Worm (Caenorhabditis elegans) whole organism, L2 larva: ENCODE results near the gene srj-18.

Experiments used
- C34F6.9 ChIP-seq: fragments of 150-350 bp; optimal IDR thresholded peaks from 2 replicates; lab custom pipeline; 2014; ENCODE audit warnings: missing biosample characterization, missing genetic modification characterization
- F13H6.1 ChIP-seq: sonication (generic microtip); optimal IDR thresholded peaks from 2 replicates; lab custom pipeline; 2016; ENCODE audit warnings: missing genetic modification characterization, missing compliant biosample characterization
- R02D3.7 ChIP-seq: fragments of 150-350 bp; optimal IDR thresholded peaks from 2 replicates; lab custom pipeline; 2014; ENCODE audit warnings: missing biosample characterization, missing genetic modification characterization
- Y55F3AM.14 ChIP-seq: fragments of 200-800 bp; sonication (Bioruptor generic); optimal IDR thresholded peaks from 2 replicates; lab custom pipeline; 2018; ENCODE audit warnings: mild to moderate bottlenecking, missing genetic modification characterization, missing compliant biosample characterization
- ZK546.5 ChIP-seq: sonication (generic microtip); optimal IDR thresholded peaks from 2 replicates; lab custom pipeline; 2017; ENCODE audit warnings: missing biosample characterization, missing genetic modification characterization
- alr-1 ChIP-seq: fragments of 150-350 bp; optimal IDR thresholded peaks from 2 replicates; lab custom pipeline; 2014; ENCODE audit warnings: missing biosample characterization, missing genetic modification characterization
- aly-2 ChIP-seq: fragments of 150-350 bp; optimal IDR thresholded peaks from 2 replicates; lab custom pipeline; 2014; ENCODE audit warnings: missing biosample characterization, missing genetic modification characterization
- blmp-1 ChIP-seq: sonication (generic microtip); optimal IDR thresholded peaks from 2 replicates; lab custom pipeline; 2017; ENCODE audit warnings: missing genetic modification characterization, mild to moderate bottlenecking, missing compliant biosample characterization, antibody characterized with exemption, moderate library complexity; ENCODE audit not compliant: insufficient read depth
- ceh-82 ChIP-seq: fragments of 150-350 bp; optimal IDR thresholded peaks from 2 replicates; lab custom pipeline; 2014; ENCODE audit warnings: missing biosample characterization, missing genetic modification characterization
- crh-2 ChIP-seq: sonication (generic microtip); optimal IDR thresholded peaks from 2 replicates; lab custom pipeline; 2017; ENCODE audit warnings: missing biosample characterization, missing genetic modification characterization
- dmd-4 ChIP-seq: sonication (generic microtip); optimal IDR thresholded peaks from 2 replicates; lab custom pipeline; 2017; ENCODE audit warnings: missing biosample characterization, missing genetic modification characterization
- egl-27 ChIP-seq: sonication (generic microtip); optimal IDR thresholded peaks from 3 replicates; lab custom pipeline; 2017; ENCODE audit warnings: missing biosample characterization, missing genetic modification reagents, missing genetic modification characterization
- elt-3 ChIP-seq: sonication (generic microtip); optimal IDR thresholded peaks from 2 replicates; lab custom pipeline; 2017; ENCODE audit warnings: missing biosample characterization, missing genetic modification characterization
- fos-1 ChIP-seq: fragments of 150-350 bp; optimal IDR thresholded peaks from 2 replicates; lab custom pipeline; 2014; ENCODE audit warnings: missing biosample characterization, missing genetic modification characterization
- gmeb-1 ChIP-seq: fragments of 150-350 bp; optimal IDR thresholded peaks from 2 replicates; lab custom pipeline; 2014; ENCODE audit warnings: missing biosample characterization, missing genetic modification characterization
- lin-11 ChIP-seq: fragments of 150-350 bp; sonication (generic microtip); optimal IDR thresholded peaks from 2 replicates; lab custom pipeline; 2014; ENCODE audit warnings: missing biosample characterization, missing genetic modification characterization, inconsistent platforms, mixed read lengths
- lin-13 ChIP-seq: fragments of 150-350 bp; optimal IDR thresholded peaks from 2 replicates; lab custom pipeline; 2014; ENCODE audit warnings: missing biosample characterization, missing genetic modification reagents, missing genetic modification characterization
- lin-39 ChIP-seq: fragments of 150-350 bp; optimal IDR thresholded peaks from 2 replicates; lab custom pipeline; 2014; ENCODE audit warnings: missing biosample characterization, missing genetic modification reagents, missing genetic modification characterization
- lsy-2 ChIP-seq, 2 experiments: fragments of 150-350 bp in 1 of 2; sonication (generic microtip) in 1 of 2; optimal IDR thresholded peaks; 2 replicates each; lab custom pipeline; 2014 to 2017; ENCODE audit warnings: missing biosample characterization in 2 of 2, missing genetic modification characterization in 2 of 2
- mab-5 ChIP-seq: fragments of 150-350 bp; optimal IDR thresholded peaks from 2 replicates; lab custom pipeline; 2014; ENCODE audit warnings: missing biosample characterization, missing genetic modification characterization
- mdl-1 ChIP-seq, 2 experiments: fragments of 150-350 bp in 1 of 2; sonication (generic microtip) in 1 of 2; optimal IDR thresholded peaks; 2 replicates each; lab custom pipeline; 2017; ENCODE audit warnings: missing biosample characterization in 2 of 2, missing genetic modification characterization in 2 of 2
- nhr-10 ChIP-seq: sonication (generic microtip); optimal IDR thresholded peaks from 2 replicates; lab custom pipeline; 2017; ENCODE audit warnings: missing biosample characterization, missing genetic modification characterization
- nhr-11 ChIP-seq: fragments of 150-350 bp; optimal IDR thresholded peaks from 2 replicates; lab custom pipeline; 2014; ENCODE audit warnings: missing biosample characterization, missing genetic modification characterization
- nhr-129 ChIP-seq: fragments of 150-350 bp; optimal IDR thresholded peaks from 2 replicates; lab custom pipeline; 2014; ENCODE audit warnings: missing biosample characterization, missing genetic modification characterization
- peb-1 ChIP-seq: fragments of 150-350 bp; optimal IDR thresholded peaks from 2 replicates; lab custom pipeline; 2014; ENCODE audit warnings: missing biosample characterization, missing genetic modification characterization
- sem-4 ChIP-seq: fragments of 150-350 bp; optimal IDR thresholded peaks from 2 replicates; lab custom pipeline; 2014; ENCODE audit warnings: missing biosample characterization, missing genetic modification reagents, missing genetic modification characterization
- skn-1 ChIP-seq: sonication (generic microtip); optimal IDR thresholded peaks from 2 replicates; lab custom pipeline; 2017; ENCODE audit warnings: missing biosample characterization, missing genetic modification characterization
- sma-9 ChIP-seq, 2 experiments: fragments of 150-350 bp in 1 of 2; sonication (generic microtip) in 1 of 2; optimal IDR thresholded peaks; 2 replicates each; lab custom pipeline; 2014 to 2016; ENCODE audit warnings: missing genetic modification characterization in 2 of 2, mild to moderate bottlenecking in 1 of 2, missing biosample characterization in 1 of 2, missing compliant biosample characterization in 1 of 2, missing genetic modification reagents in 1 of 2, moderate library complexity in 1 of 2
- unc-39 ChIP-seq: fragments of 150-350 bp; optimal IDR thresholded peaks from 2 replicates; lab custom pipeline; 2014; ENCODE audit warnings: missing biosample characterization, missing genetic modification characterization
- unc-55 ChIP-seq: fragments of 150-350 bp; sonication (generic microtip); optimal IDR thresholded peaks from 3 replicates; lab custom pipeline; 2014; ENCODE audit warnings: missing biosample characterization, missing genetic modification reagents, missing genetic modification characterization
- unc-62 ChIP-seq: fragments of 150-350 bp; optimal IDR thresholded peaks from 2 replicates; lab custom pipeline; 2014; ENCODE audit warnings: missing biosample characterization, missing genetic modification reagents, missing genetic modification characterization
- zag-1 ChIP-seq: fragments of 150-350 bp; optimal IDR thresholded peaks from 2 replicates; lab custom pipeline; 2014; ENCODE audit warnings: missing biosample characterization, missing genetic modification characterization
- ztf-11 ChIP-seq: sonication (generic microtip); optimal IDR thresholded peaks from 2 replicates; lab custom pipeline; 2017; ENCODE audit warnings: missing biosample characterization, missing genetic modification characterization
- ztf-4 ChIP-seq: fragments of 150-350 bp; optimal IDR thresholded peaks from 2 replicates; lab custom pipeline; 2014; ENCODE audit warnings: missing biosample characterization, missing genetic modification characterization

srj-18 gene

ce11 chrV:2771560-2771959, 2.6 kb upstream of the srj-18 start, which contains the start of gene srh-56:
Gene srh-56, plus strand, starts transcription at chrV:2771860.
- TF ChIP-seq egl-27 (tag; lab: Kevin White, UChicago) (no peak), unc-62 (GFP tag; lab: Kevin White, UChicago) (no peak), elt-3 (tag; lab: Kevin White, UChicago) (no peak), skn-1 (tag; lab: Kevin White, UChicago) (no peak), blmp-1 (tag; lab: Kevin White, UChicago) (no peak), nhr-11 (tag; lab: Kevin White, UChicago) (no peak), fos-1 (tag; lab: Kevin White, UChicago) (no peak), lsy-2 (tag; optimal IDR thresholded peaks at IDR 0.05; lab: Kevin White, UChicago) (no peak), Y55F3AM.14 (no peak), alr-1 (no peak), ztf-4 (tag; lab: Kevin White, UChicago) (no peak), ztf-11 (tag; lab: Kevin White, UChicago) (no peak), mdl-1 (tag; optimal IDR thresholded peaks at IDR 0.05; lab: Kevin White, UChicago) (no peak)

ce11 chrV:2780786-2781185, 6.6 kb downstream of the srj-18 start, which contains the start of gene R05D8.11:
Gene R05D8.11, minus strand, starts transcription at chrV:2780886.
- no peak for TF ChIP-seq blmp-1 (tag; lab: Kevin White, UChicago)
- TF ChIP-seq unc-62 (GFP tag; lab: Kevin White, UChicago): no peak
- no peak for TF ChIP-seq nhr-11 (tag; lab: Kevin White, UChicago)
- TF ChIP-seq C34F6.9 (tag; lab: Kevin White, UChicago): no peak
- no peak for TF ChIP-seq ZK546.5 (tag; lab: Kevin White, UChicago)
- no peak for TF ChIP-seq R02D3.7 (tag; lab: Kevin White, UChicago)
- no peak for TF ChIP-seq egl-27 (tag; lab: Kevin White, UChicago)
- TF ChIP-seq ztf-11 (tag; lab: Kevin White, UChicago): no peak
- TF ChIP-seq mab-5 (tag; lab: Kevin White, UChicago): no peak

- no peak for TF ChIP-seq lsy-2 (tag; optimal IDR thresholded peaks at IDR 0.05; lab: Kevin White, UChicago)
- TF ChIP-seq dmd-4 (tag; lab: Kevin White, UChicago): no peak
- TF ChIP-seq sem-4 (tag; lab: Kevin White, UChicago): no peak
- no peak for TF ChIP-seq fos-1 (tag; lab: Kevin White, UChicago)
- TF ChIP-seq alr-1: no peak
- no peak for TF ChIP-seq lin-11
- TF ChIP-seq aly-2 (tag; lab: Kevin White, UChicago): no peak
- no peak for TF ChIP-seq nhr-129 (tag; lab: Kevin White, UChicago)
- no peak for TF ChIP-seq blmp-1 (tag; lab: Kevin White, UChicago)
- TF ChIP-seq ceh-82 (tag; lab: Kevin White, UChicago): no peak
- no peak for TF ChIP-seq ztf-4 (tag; lab: Kevin White, UChicago)
- TF ChIP-seq crh-2 (tag; lab: Kevin White, UChicago): no peak
- TF ChIP-seq elt-3 (tag; lab: Kevin White, UChicago): no peak
- TF ChIP-seq, all 48 proteins: peak for 0
Measured at ce11 chrV:2792958-2793357, 18.8 kb downstream of the srj-18 start.

- TF ChIP-seq ztf-4 (tag; lab: Kevin White, UChicago) (no peak), lin-13 (GFP tag; lab: Kevin White, UChicago) (no peak), nhr-10 (tag; lab: Kevin White, UChicago) (no peak), F13H6.1 (tag; lab: Kevin White, UChicago) (no peak), peb-1 (tag; lab: Kevin White, UChicago) (no peak), egl-27 (tag; lab: Kevin White, UChicago) (no peak), zag-1 (no peak), mdl-1 (tag; optimal IDR thresholded peaks at IDR 0.05; lab: Kevin White, UChicago) (no peak), unc-55 (GFP tag; lab: Kevin White, UChicago) (no peak), lsy-2 (tag; optimal IDR thresholded peaks at IDR 0.05; lab: Kevin White, UChicago) (no peak), lin-39 (tag; lab: Kevin White, UChicago) (no peak), alr-1 (no peak), gmeb-1 (tag; lab: Kevin White, UChicago) (no peak), sma-9 (GFP tag; optimal IDR thresholded peaks at IDR 0.05; lab: Kevin White, UChicago) (no peak), sma-9 (tag; optimal IDR thresholded peaks at IDR 0.05; lab: Kevin White, UChicago) (no peak), lin-11 (no peak), ZK546.5 (tag; lab: Kevin White, UChicago) (no peak), crh-2 (tag; lab: Kevin White, UChicago) (no peak), elt-3 (tag; lab: Kevin White, UChicago) (no peak), unc-39 (tag; lab: Kevin White, UChicago) (no peak), aly-2 (tag; lab: Kevin White, UChicago) (no peak)
Measured at ce11 chrV:2795998-2796397, 21.9 kb downstream of the srj-18 start, which contains the start of gene F54E2.2. Gene F54E2.2, plus strand, starts transcription at chrV:2796298.
